Worm (Caenorhabditis elegans) whole organism, L4/young adult: ENCODE results near the gene idpc-1.

ENCODE experiments used
- W03F9.2 ChIP-seq: fragments of 150-350 bp; optimal IDR thresholded peaks from 2 replicates; lab custom pipeline; 2014; ENCODE audit warnings: missing biosample characterization, missing genetic modification characterization
- him-1 ChIP-seq: sonication (generic microtip); optimal IDR thresholded peaks from 2 replicates; lab custom pipeline; 2016; ENCODE audit warnings: missing genotype, missing genetic modification reagents, missing genetic modification characterization, missing compliant biosample characterization

- TF ChIP-seq him-1 (tag; lab: Kevin White, UChicago) (no peak), W03F9.2 (tag; lab: Kevin White, UChicago) (no peak)
Observed at ce11 chrIII:11410378-11410777, 16.6 kb upstream of the idpc-1 start, which contains the start of gene twk-31.
